Worm (Caenorhabditis elegans) whole organism, late embryonic: ENCODE measurements around the gene ceh-100.
"Not testable (repeated sequence)": the region's sequence is repeated elsewhere in the genome, so short reads cannot be mapped to it uniquely, and the experiment has no call there.

Experiments
- F13H6.1 ChIP-seq: sonication (generic microtip); optimal IDR thresholded peaks from 2 replicates; lab custom pipeline; 2016; ENCODE audit warnings: missing genetic modification characterization, missing compliant biosample characterization
- K09A11.1 ChIP-seq: sonication (generic microtip); optimal IDR thresholded peaks from 2 replicates; lab custom pipeline; 2017; ENCODE audit warnings: antibody characterized with exemption, mild to moderate bottlenecking, missing genetic modification characterization, missing compliant biosample characterization; ENCODE audit not compliant: insufficient read depth
- ceh-34 ChIP-seq: sonication (generic microtip); optimal IDR thresholded peaks from 2 replicates; lab custom pipeline; 2016; ENCODE audit warnings: mild to moderate bottlenecking, missing genetic modification characterization, missing compliant biosample characterization
- elt-2 ChIP-seq: sonication (generic microtip); optimal IDR thresholded peaks from 2 replicates; lab custom pipeline; 2016; ENCODE audit warnings: missing genetic modification reagents, missing genetic modification characterization, missing compliant biosample characterization
- hlh-15 ChIP-seq: sonication (generic microtip); optimal IDR thresholded peaks from 2 replicates; lab custom pipeline; 2016; ENCODE audit warnings: missing genetic modification characterization, missing compliant biosample characterization
- hlh-30 ChIP-seq: sonication (generic microtip); optimal IDR thresholded peaks from 2 replicates; lab custom pipeline; 2017; ENCODE audit warnings: antibody characterized with exemption, missing genetic modification characterization, missing compliant biosample characterization; ENCODE audit not compliant: insufficient read depth
- hlh-8 ChIP-seq: sonication (generic microtip); optimal IDR thresholded peaks from 2 replicates; lab custom pipeline; 2016; ENCODE audit warnings: missing genotype, missing genetic modification characterization, missing compliant biosample characterization
- nhr-11 ChIP-seq: fragments of 150-350 bp; optimal IDR thresholded peaks from 2 replicates; lab custom pipeline; 2014; ENCODE audit warnings: missing biosample characterization, missing genetic modification characterization
- pros-1 ChIP-seq: fragments of 150-350 bp; optimal IDR thresholded peaks from 2 replicates; lab custom pipeline; 2014; ENCODE audit warnings: missing biosample characterization, missing genetic modification reagents, missing genetic modification characterization
- sox-4 ChIP-seq: sonication (generic microtip); optimal IDR thresholded peaks from 2 replicates; lab custom pipeline; 2017; ENCODE audit warnings: mild to moderate bottlenecking, missing genetic modification characterization, inconsistent platforms, missing compliant biosample characterization
- syd-9 ChIP-seq: sonication (generic microtip); optimal IDR thresholded peaks from 2 replicates; lab custom pipeline; 2016; ENCODE audit warnings: mild to moderate bottlenecking, missing genetic modification characterization, moderate library complexity, missing compliant biosample characterization

Gene ceh-100

ce11 chrII:12541670-12542080, 61.8 kb downstream of the ceh-100 start:
- peak; percentile 26 for TF ChIP-seq elt-2

DNA sequence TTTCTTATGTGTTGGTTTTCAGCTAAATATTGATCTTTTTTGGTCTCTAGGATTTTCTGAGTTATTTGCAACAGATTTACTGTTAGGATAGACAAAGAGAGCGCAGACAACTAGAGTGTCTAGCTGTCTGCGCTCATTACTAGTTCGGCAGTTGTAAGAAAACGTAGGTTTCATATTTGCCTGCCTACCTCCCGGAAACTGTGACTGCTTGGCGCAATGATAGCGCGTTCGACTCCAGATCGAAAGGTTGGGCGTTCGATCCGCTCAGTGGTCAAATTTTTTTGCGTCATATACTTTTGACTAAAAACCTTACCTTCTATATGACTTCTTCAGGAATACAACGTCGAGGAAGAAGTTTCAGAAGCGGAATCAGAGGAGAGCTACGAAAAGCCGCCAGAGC, 64.1 kb downstream of the ceh-100 start:
- no peak for TF ChIP-seq F13H6.1
- no peak for TF ChIP-seq hlh-30
- TF ChIP-seq, all 69 proteins: peak for 0

DNA sequence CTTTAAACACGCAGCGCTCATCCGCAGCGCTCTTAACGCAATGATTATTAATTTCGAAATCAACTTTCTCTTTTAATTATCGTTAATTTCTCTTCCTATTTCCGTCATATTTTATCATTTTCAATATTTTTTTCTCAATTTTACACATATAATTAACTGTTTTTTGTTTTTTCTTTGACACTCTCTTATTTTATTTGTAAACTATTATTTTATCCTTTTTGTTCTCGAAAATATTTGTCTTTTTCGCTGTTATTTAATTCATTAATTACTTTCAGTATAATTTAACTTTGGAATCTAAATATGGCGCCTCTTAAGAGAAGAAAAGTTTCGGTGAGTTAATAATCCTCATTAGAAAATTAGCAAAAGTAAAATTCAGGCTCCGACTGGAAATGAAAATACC, 67.3 kb downstream of the ceh-100 start, which contains the start of gene F49C5.3:
TSS of gene F49C5.3 (plus strand) at position 301 of the 400 bp plus-strand sequence.
- not testable (repeated sequence) for TF ChIP-seq hlh-8, nhr-11, ceh-34 (tag; lab: Kevin White, UChicago)

DNA sequence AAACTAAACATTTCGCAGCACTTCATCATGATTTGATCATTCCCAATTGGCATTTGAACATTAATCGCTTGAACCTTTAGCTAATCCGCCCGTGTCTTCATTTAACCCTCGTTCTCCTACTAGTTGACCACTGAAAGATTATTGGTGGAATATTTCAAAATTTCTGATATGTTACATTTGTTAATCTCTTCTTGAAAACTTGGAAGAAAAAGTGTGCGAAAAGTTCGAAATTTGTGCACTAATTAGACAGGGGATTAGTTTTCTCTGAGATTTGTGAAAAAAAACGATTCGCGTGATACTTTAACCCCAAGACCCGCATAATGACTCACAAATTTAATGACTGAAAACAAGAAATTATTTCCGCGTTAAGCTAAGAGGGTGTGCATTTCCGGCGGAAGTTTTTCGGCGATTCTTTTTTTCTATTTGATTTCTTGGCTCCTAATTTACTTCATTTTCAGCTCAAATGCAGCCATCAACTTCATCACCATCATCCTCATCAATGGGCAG, 68.1 kb downstream of the ceh-100 start, which contains the start of gene nimk-1:
TSS of gene nimk-1 (plus strand) at position 457 of the 507 bp plus-strand sequence.
- no peak for TF ChIP-seq K09A11.1
- TF ChIP-seq hlh-30: no peak
- TF ChIP-seq syd-9 (tag; lab: Kevin White, UChicago): no peak
- TF ChIP-seq hlh-15 (tag; lab: Kevin White, UChicago): no peak
- no peak for TF ChIP-seq sox-4 (tag; lab: Kevin White, UChicago)
- no peak for TF ChIP-seq ceh-34 (tag; lab: Kevin White, UChicago)
- no peak for TF ChIP-seq pros-1 (tag; lab: Kevin White, UChicago)
- TF ChIP-seq, all 69 proteins: peak for 0
